Fruit fly (Drosophila melanogaster) whole organism, embryonic: ENCODE measurements around the gene BRWD3.
A peak's percentile ranks its signal among the peaks of the same experiment; 100 is the strongest.

ENCODE experiments used
- CG10209 ChIP-seq: fragments of 200-800 bp; sonication (Bioruptor generic); optimal IDR thresholded peaks from 3 replicates; lab custom pipeline; 2017; ENCODE audit warnings: missing biosample characterization, mild to moderate bottlenecking, missing genetic modification characterization, missing genetic modification reagents
- CG10321 ChIP-seq: fragments of 200-800 bp; sonication (Bioruptor generic); IDR thresholded peaks from 2 replicates; pipeline ENCODE4 v1.3.6; 2022; ENCODE audit warnings: missing biosample characterization, missing genetic modification characterization
- CG10959 ChIP-seq: fragments of 200-800 bp; sonication (Bioruptor generic); IDR thresholded peaks from 2 replicates; pipeline ENCODE4 v1.3.6; 2022; ENCODE audit warnings: missing biosample characterization, missing genetic modification characterization
- CG15011 ChIP-seq: fragments of 200-800 bp; sonication (Bioruptor generic); optimal IDR thresholded peaks from 3 replicates; lab custom pipeline; 2018; ENCODE audit warnings: missing biosample characterization, mild to moderate bottlenecking, missing genetic modification characterization
- CG15514 ChIP-seq: fragments of 200-800 bp; sonication (Bioruptor generic); optimal IDR thresholded peaks from 3 replicates; lab custom pipeline; 2017; ENCODE audit warnings: missing biosample characterization, missing genetic modification characterization, mild to moderate bottlenecking, moderate library complexity, missing genetic modification reagents
- CG15696 ChIP-seq: fragments of 200-800 bp; sonication (Bioruptor generic); optimal IDR thresholded peaks from 2 replicates; lab custom pipeline; 2019; ENCODE audit warnings: missing biosample characterization, mild to moderate bottlenecking, missing genetic modification characterization, moderate library complexity
- CG16779 ChIP-seq: fragments of 200-800 bp; sonication (Bioruptor generic); IDR thresholded peaks from 2 replicates; pipeline ENCODE4 v1.3.6; 2022; ENCODE audit warnings: missing biosample characterization, missing genetic modification characterization
- CG16813 ChIP-seq: fragments of 200-800 bp; sonication (Bioruptor generic); IDR thresholded peaks from 3 replicates; pipeline ENCODE4 v1.3.6; 2022; ENCODE audit warnings: missing biosample characterization, missing genetic modification characterization; ENCODE audit not compliant: partially characterized antibody
- CG17385 ChIP-seq: fragments of 200-800 bp; sonication (Bioruptor generic); optimal IDR thresholded peaks from 3 replicates; lab custom pipeline; 2018; ENCODE audit warnings: missing biosample characterization, mild to moderate bottlenecking, missing genetic modification characterization
- CG18262 ChIP-seq: fragments of 200-800 bp; optimal IDR thresholded peaks from 3 replicates; lab custom pipeline; 2019; ENCODE audit warnings: missing biosample characterization, mild to moderate bottlenecking, missing genetic modification characterization, moderate library complexity
- CG3065 ChIP-seq: fragments of 200-800 bp; sonication (Bioruptor generic); optimal IDR thresholded peaks from 2 replicates; lab custom pipeline; 2016; ENCODE audit warnings: missing biosample characterization, missing genetic modification characterization
- CG31224 ChIP-seq: fragments of 200-800 bp; sonication (Bioruptor generic); IDR thresholded peaks from 2 replicates; pipeline ENCODE4 v1.3.6; 2022; ENCODE audit warnings: missing biosample characterization, missing genetic modification characterization
- CG31365 ChIP-seq: fragments of 200-800 bp; sonication (Bioruptor generic); optimal IDR thresholded peaks from 2 replicates; lab custom pipeline; 2018; ENCODE audit warnings: missing biosample characterization, mild to moderate bottlenecking, missing genetic modification characterization
- CG3838 ChIP-seq: fragments of 200-800 bp; sonication (Bioruptor generic); optimal IDR thresholded peaks from 3 replicates; lab custom pipeline; 2016; ENCODE audit warnings: missing biosample characterization, missing genetic modification characterization
- CG4424 ChIP-seq: fragments of 200-800 bp; sonication (Bioruptor generic); optimal IDR thresholded peaks from 3 replicates; lab custom pipeline; 2016; ENCODE audit warnings: missing biosample characterization, missing genetic modification characterization
- CG4617 ChIP-seq: fragments of 200-800 bp; sonication (Bioruptor generic); optimal IDR thresholded peaks from 3 replicates; lab custom pipeline; 2016; ENCODE audit warnings: missing biosample characterization, missing genetic modification characterization, borderline replicate concordance
- CG4820 ChIP-seq: fragments of 200-800 bp; sonication (Bioruptor generic); optimal IDR thresholded peaks from 3 replicates; lab custom pipeline; 2016; ENCODE audit warnings: missing biosample characterization, missing genetic modification characterization
- CG5180 ChIP-seq: fragments of 200-800 bp; sonication (Bioruptor generic); optimal IDR thresholded peaks from 3 replicates; lab custom pipeline; 2017; ENCODE audit warnings: missing biosample characterization, missing genetic modification characterization, mild to moderate bottlenecking, moderate library complexity, missing genetic modification reagents
- CG5953 ChIP-seq: fragments of 200-800 bp; sonication (Bioruptor generic); IDR thresholded peaks from 2 replicates; pipeline ENCODE4 v1.3.6; 2022; ENCODE audit warnings: missing biosample characterization, missing genetic modification characterization
- CG6254 ChIP-seq: fragments of 200-800 bp; sonication (Bioruptor generic); optimal IDR thresholded peaks from 3 replicates; lab custom pipeline; 2017; ENCODE audit warnings: mild to moderate bottlenecking, missing biosample characterization, missing genetic modification reagents, missing genetic modification characterization
- CG7372 ChIP-seq: fragments of 200-800 bp; sonication (Bioruptor generic); IDR thresholded peaks from 2 replicates; pipeline ENCODE4 v1.3.6; 2022; ENCODE audit warnings: missing biosample characterization, missing genetic modification characterization
- CG8359 ChIP-seq: fragments of 200-800 bp; sonication (Bioruptor generic); optimal IDR thresholded peaks from 2 replicates; lab custom pipeline; 2017; ENCODE audit warnings: missing biosample characterization, mild to moderate bottlenecking, missing genetic modification characterization, borderline replicate concordance
- CG9797 ChIP-seq: fragments of 200-800 bp; sonication (Bioruptor generic); optimal IDR thresholded peaks from 3 replicates; lab custom pipeline; 2018; ENCODE audit warnings: missing biosample characterization, mild to moderate bottlenecking, missing genetic modification characterization
- CHES-1-like ChIP-seq: fragments of 200-800 bp; sonication (Bioruptor generic); optimal IDR thresholded peaks from 2 replicates; lab custom pipeline; 2016; ENCODE audit warnings: missing biosample characterization, missing genetic modification characterization
- Elba2 ChIP-seq: fragments of 200-800 bp; sonication (Bioruptor generic); optimal IDR thresholded peaks from 3 replicates; lab custom pipeline; 2016; ENCODE audit warnings: missing biosample characterization, missing genetic modification characterization
- HmgD ChIP-seq: fragments of 200-800 bp; sonication (Bioruptor generic); optimal IDR thresholded peaks from 3 replicates; lab custom pipeline; 2016; ENCODE audit warnings: missing biosample characterization, missing genetic modification characterization
- Med ChIP-seq: fragments of 200-800 bp; sonication (Bioruptor generic); peaks from one replicate; lab custom pipeline; 2016; ENCODE audit warnings: missing biosample characterization, missing genetic modification characterization, mild to moderate bottlenecking, inconsistent platforms, moderate library complexity
- Pdp1 ChIP-seq, 2 experiments: fragments of 200-800 bp; sonication (Bioruptor generic); optimal IDR thresholded peaks; 3 replicates each; lab custom pipeline; 2016; ENCODE audit warnings: missing biosample characterization in 2 of 2, missing genetic modification characterization in 2 of 2, mild to moderate bottlenecking in 1 of 2, moderate library complexity in 1 of 2
- Sox100B ChIP-seq: fragments of 200-800 bp; sonication (Bioruptor generic); optimal IDR thresholded peaks from 3 replicates; lab custom pipeline; 2018; ENCODE audit warnings: missing biosample characterization, mild to moderate bottlenecking, missing genetic modification characterization
- Xbp1 ChIP-seq: fragments of 200-800 bp; sonication (Bioruptor generic); optimal IDR thresholded peaks from 3 replicates; lab custom pipeline; 2016; ENCODE audit warnings: missing biosample characterization, mild to moderate bottlenecking, missing genetic modification characterization
- abd-A ChIP-seq: fragments of 200-800 bp; sonication (Bioruptor generic); optimal IDR thresholded peaks from 3 replicates; lab custom pipeline; 2019; ENCODE audit warnings: missing biosample characterization, mild to moderate bottlenecking, missing genetic modification characterization, moderate library complexity
- cg ChIP-seq: fragments of 200-800 bp; sonication (Bioruptor generic); optimal IDR thresholded peaks from 3 replicates; lab custom pipeline; 2019; ENCODE audit warnings: missing biosample characterization, mild to moderate bottlenecking, missing genetic modification characterization, moderate library complexity
- crol ChIP-seq: fragments of 200-800 bp; sonication (Bioruptor generic); IDR thresholded peaks from 2 replicates; pipeline ENCODE4 v1.3.6; 2022; ENCODE audit warnings: missing biosample characterization, missing genetic modification characterization
- dmrt11E ChIP-seq: fragments of 200-800 bp; sonication (Bioruptor generic); optimal IDR thresholded peaks from 3 replicates; lab custom pipeline; 2018; ENCODE audit warnings: missing biosample characterization, mild to moderate bottlenecking, missing genetic modification characterization, moderate library complexity
- dpn ChIP-seq, 2 experiments: fragments of 200-800 bp; sonication (Bioruptor generic); optimal IDR thresholded peaks; 3 replicates each; lab custom pipeline; 2016; ENCODE audit warnings: missing biosample characterization in 2 of 2, missing genetic modification characterization in 2 of 2
- fu2 ChIP-seq: fragments of 200-800 bp; sonication (Bioruptor generic); optimal IDR thresholded peaks from 2 replicates; lab custom pipeline; 2016; ENCODE audit warnings: missing biosample characterization, missing genetic modification characterization
- her ChIP-seq: fragments of 200-800 bp; sonication (Bioruptor generic); optimal IDR thresholded peaks from 2 replicates; lab custom pipeline; 2016; ENCODE audit warnings: missing biosample characterization, missing genetic modification characterization
- insv ChIP-seq, 2 experiments: fragments of 200-800 bp; sonication (Bioruptor generic); optimal IDR thresholded peaks; 3 replicates each; lab custom pipeline; 2016 to 2018; ENCODE audit warnings: missing biosample characterization in 2 of 2, missing genetic modification characterization in 2 of 2
- lab ChIP-seq: fragments of 200-800 bp; sonication (Bioruptor generic); optimal IDR thresholded peaks from 3 replicates; lab custom pipeline; 2017; ENCODE audit warnings: missing biosample characterization, missing genetic modification characterization, mild to moderate bottlenecking, moderate library complexity, missing genetic modification reagents
- maf-S ChIP-seq: fragments of 200-800 bp; sonication (Bioruptor generic); optimal IDR thresholded peaks from 2 replicates; lab custom pipeline; 2016; ENCODE audit warnings: missing biosample characterization, missing genetic modification characterization
- otp ChIP-seq: fragments of 200-800 bp; sonication (Bioruptor generic); IDR thresholded peaks from 3 replicates; pipeline ENCODE4, ENCODE4 v1.3.6; 2022; ENCODE audit warnings: missing biosample characterization, missing genetic modification characterization
- peb ChIP-seq: fragments of 200-800 bp; sonication (Bioruptor generic); IDR thresholded peaks from 2 replicates; pipeline ENCODE4 v1.3.6; 2022; ENCODE audit warnings: missing biosample characterization, missing genetic modification characterization
- salm ChIP-seq: fragments of 200-800 bp; sonication (Bioruptor generic); optimal IDR thresholded peaks from 2 replicates; lab custom pipeline; 2018; ENCODE audit warnings: missing biosample characterization, mild to moderate bottlenecking, missing genetic modification characterization
- sr ChIP-seq: fragments of 200-800 bp; sonication (Bioruptor generic); IDR thresholded peaks from 3 replicates; pipeline ENCODE4 v1.3.6; 2022; ENCODE audit warnings: missing biosample characterization, missing genetic modification characterization
- twi ChIP-seq: fragments of 200-800 bp; optimal IDR thresholded peaks from 2 replicates; lab custom pipeline; 2019; ENCODE audit warnings: missing biosample characterization, mild to moderate bottlenecking, missing genetic modification characterization, moderate library complexity
- unpg ChIP-seq: fragments of 200-800 bp; sonication (Bioruptor generic); optimal IDR thresholded peaks from 3 replicates; lab custom pipeline; 2018; ENCODE audit warnings: missing biosample characterization, mild to moderate bottlenecking, missing genetic modification characterization, moderate library complexity
- zen2 ChIP-seq: fragments of 200-800 bp; sonication (Bioruptor generic); IDR thresholded peaks from 3 replicates; pipeline ENCODE4 v1.3.6; 2022; ENCODE audit warnings: missing biosample characterization, missing genetic modification characterization; ENCODE audit not compliant: partially characterized antibody
- zf30C ChIP-seq: fragments of 200-800 bp; sonication (Bioruptor generic); optimal IDR thresholded peaks from 3 replicates; lab custom pipeline; 2018; ENCODE audit warnings: missing biosample characterization, mild to moderate bottlenecking, missing genetic modification characterization

Gene BRWD3

DNA sequence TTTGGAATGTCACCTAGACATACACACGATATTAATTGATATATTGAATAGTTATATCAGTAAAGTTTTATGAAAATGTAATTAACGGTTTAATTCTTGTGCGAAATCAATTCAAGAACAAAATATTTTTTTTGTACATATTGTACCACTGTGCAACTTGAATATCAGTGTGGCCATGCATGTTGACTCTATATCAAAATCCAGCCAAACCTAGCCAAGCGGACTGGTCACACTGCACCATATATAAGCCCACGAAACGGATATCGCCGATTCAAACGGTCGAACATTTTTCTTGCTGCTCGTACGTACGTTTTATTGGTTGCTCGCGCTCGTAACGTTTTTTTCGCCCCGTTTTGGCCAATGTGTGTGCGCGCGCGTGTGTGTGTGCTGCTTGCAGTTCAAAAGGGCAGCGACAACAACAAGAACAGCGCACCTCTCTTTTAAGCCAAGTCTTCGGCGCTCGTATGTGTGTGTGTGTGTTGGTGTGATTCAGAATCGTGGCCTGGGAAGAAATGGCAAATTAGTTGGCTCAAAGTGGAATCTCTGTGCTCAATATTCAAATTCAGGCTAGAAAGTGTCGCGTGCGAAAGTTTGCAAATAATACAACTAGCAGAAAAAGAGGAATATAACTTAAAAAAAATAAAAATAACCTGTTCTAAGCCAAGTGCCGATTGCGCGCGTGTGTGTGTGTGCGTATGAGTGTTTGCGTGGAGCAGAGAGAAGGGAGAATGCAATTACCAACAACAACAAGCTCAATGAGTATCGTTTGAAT is 23.8 kb upstream of the BRWD3 start, which contains the start of gene crb (continued):
- TF ChIP-seq zen2 (GFP tag; lab: Robert Waterston, UW) (peak; percentile 53; the same call in 2 of the 3 replicates), her (peak; percentile 68), Xbp1 (GFP tag; lab: Kevin White, UChicago) (peak; percentile 49), insv (GFP tag; optimal IDR thresholded peaks at IDR 0.05; lab: Kevin White, UChicago) (peak in 1 of 2 experiments; percentile 49), Elba2 (GFP tag; lab: Kevin White, UChicago) (no peak), unpg (GFP tag; lab: Kevin White, UChicago) (peak; percentile 65), CG15514 (GFP tag; lab: Kevin White, UChicago) (peak; percentile 65), CG5953 (GFP tag; lab: Robert Waterston, UW) (0 out of 2 replicates have a peak, but pooled peaks have one; percentile 32), CG7372 (no peak), salm (tag; lab: Kevin White, UChicago) (no peak), sr (GFP tag; lab: Robert Waterston, UW) (0 out of 3 replicates have a peak, but pooled peaks have one; percentile 41), CG16813 (GFP tag; lab: Robert Waterston, UW) (peak; percentile 51), crol (GFP tag; lab: Robert Waterston, UW) (no peak; the same call in 1 of the 2 replicates), CG31365 (peak; percentile 11), otp (GFP tag; lab: Robert Waterston, UW) (peak; percentile 33; the same call in 1 of the 3 replicates), cg (GFP tag; lab: Kevin White, UChicago) (peak; percentile 85), dpn (GFP tag; optimal IDR thresholded peaks at IDR 0.05; lab: Kevin White, UChicago) (peak; percentile 46 to 64), CG10209 (peak; percentile 53), CG5180 (GFP tag; lab: Kevin White, UChicago) (peak; percentile 54), lab (peak; percentile 72), CG8359 (no peak), CG10321 (0 out of 2 replicates have a peak, but pooled peaks have one; percentile 25), fu2 (GFP tag; lab: Kevin White, UChicago) (peak; percentile 8), zf30C (GFP tag; lab: Kevin White, UChicago) (peak; percentile 14), peb (no peak), CG4617 (peak; percentile 15), CG16779 (GFP tag; lab: Robert Waterston, UW) (no peak), maf-S (GFP tag; lab: Kevin White, UChicago) (peak; percentile 60), Med (GFP tag; lab: Kevin White, UChicago) (peak; percentile 95), CG3065 (GFP tag; lab: Kevin White, UChicago) (no peak), CG4820 (GFP tag; lab: Kevin White, UChicago) (peak; percentile 35), CG18262 (tag; lab: Kevin White, UChicago) (peak; percentile 38), Sox100B (GFP tag; lab: Kevin White, UChicago) (peak; percentile 30), twi (tag; lab: Kevin White, UChicago) (no peak), Pdp1 (GFP tag; optimal IDR thresholded peaks at IDR 0.05; lab: Kevin White, UChicago) (peak; percentile 55 to 85), CHES-1-like (peak; percentile 41), CG17385 (GFP tag; lab: Kevin White, UChicago) (peak; percentile 38), CG10959 (GFP tag; lab: Robert Waterston, UW) (no peak; the same call in 1 of the 2 replicates), CG4424 (GFP tag; lab: Kevin White, UChicago) (peak; percentile 48), dmrt11E (peak; percentile 39), CG15696 (peak; percentile 4), abd-A (tag; lab: Kevin White, UChicago) (no peak), CG6254 (no peak), HmgD (GFP tag; lab: Kevin White, UChicago) (peak; percentile 47), CG31224 (no peak), CG9797 (GFP tag; lab: Kevin White, UChicago) (peak; percentile 71), CG3838 (GFP tag; lab: Kevin White, UChicago) (no peak), CG15011 (GFP tag; lab: Kevin White, UChicago) (no peak)
